Worm (Caenorhabditis elegans) whole organism, mixed stage, embryonic: ENCODE measurements around the gene srz-15.

Experiments
- M03D4.4 ChIP-seq: sonication (generic microtip); optimal IDR thresholded peaks from 2 replicates; lab custom pipeline; 2017; ENCODE audit warnings: mild to moderate bottlenecking, missing genetic modification characterization, missing compliant biosample characterization
- bed-3 ChIP-seq: fragments of 200-800 bp; sonication (Bioruptor generic); optimal IDR thresholded peaks from 3 replicates; lab custom pipeline; 2018; ENCODE audit warnings: mild to moderate bottlenecking, missing genetic modification characterization, moderate library complexity, missing compliant biosample characterization
- blmp-1 ChIP-seq: fragments of 150-350 bp; optimal IDR thresholded peaks from 2 replicates; lab custom pipeline; 2014; ENCODE audit warnings: missing biosample characterization, missing genetic modification characterization
- ceh-39 ChIP-seq: fragments of 150-350 bp; optimal IDR thresholded peaks from 2 replicates; lab custom pipeline; 2014; ENCODE audit warnings: missing biosample characterization, missing genetic modification characterization
- ceh-43 ChIP-seq: fragments of 200-800 bp; sonication (Bioruptor generic); optimal IDR thresholded peaks from 2 replicates; lab custom pipeline; 2018; ENCODE audit warnings: mild to moderate bottlenecking, missing genetic modification characterization, moderate library complexity, missing compliant biosample characterization
- ceh-83 ChIP-seq: fragments of 200-800 bp; sonication (Bioruptor generic); optimal IDR thresholded peaks from 2 replicates; lab custom pipeline; 2018; ENCODE audit warnings: mild to moderate bottlenecking, missing genetic modification characterization, missing compliant biosample characterization
- cnd-1 ChIP-seq: fragments of 200-800 bp; sonication (Bioruptor generic); optimal IDR thresholded peaks from 2 replicates; lab custom pipeline; 2018; ENCODE audit warnings: mild to moderate bottlenecking, missing genetic modification characterization, missing compliant biosample characterization
- elt-1 ChIP-seq: sonication (generic microtip); optimal IDR thresholded peaks from 2 replicates; lab custom pipeline; 2017; ENCODE audit warnings: missing genetic modification characterization, mild to moderate bottlenecking, missing compliant biosample characterization, antibody characterized with exemption, moderate library complexity, borderline replicate concordance; ENCODE audit not compliant: insufficient read depth
- flh-1 ChIP-seq: fragments of 200-800 bp; sonication (Bioruptor generic); optimal IDR thresholded peaks from 2 replicates; lab custom pipeline; 2018; ENCODE audit warnings: mild to moderate bottlenecking, missing genetic modification characterization, moderate library complexity, missing compliant biosample characterization
- ham-2 ChIP-seq: fragments of 200-800 bp; sonication (Bioruptor generic); optimal IDR thresholded peaks from 2 replicates; lab custom pipeline; 2018; ENCODE audit warnings: mild to moderate bottlenecking, missing genetic modification characterization, missing compliant biosample characterization
- hlh-1 ChIP-seq: fragments of 150-350 bp; optimal IDR thresholded peaks from 2 replicates; lab custom pipeline; 2014; ENCODE audit warnings: missing biosample characterization, missing genetic modification reagents, missing genetic modification characterization
- lin-13 ChIP-seq: fragments of 150-350 bp; optimal IDR thresholded peaks from 2 replicates; lab custom pipeline; 2014; ENCODE audit warnings: missing biosample characterization, missing genetic modification characterization
- lin-32 ChIP-seq: fragments of 200-800 bp; sonication (Bioruptor generic); optimal IDR thresholded peaks from 2 replicates; lab custom pipeline; 2018; ENCODE audit warnings: mild to moderate bottlenecking, missing genetic modification characterization, missing compliant biosample characterization
- lsy-2 ChIP-seq: fragments of 150-350 bp; optimal IDR thresholded peaks from 2 replicates; lab custom pipeline; 2014; ENCODE audit warnings: missing biosample characterization, missing genetic modification characterization
- mab-5 ChIP-seq: fragments of 150-350 bp; optimal IDR thresholded peaks from 2 replicates; lab custom pipeline; 2014; ENCODE audit warnings: missing biosample characterization, missing genetic modification characterization
- mep-1 ChIP-seq: fragments of 150-350 bp; optimal IDR thresholded peaks from 2 replicates; lab custom pipeline; 2017; ENCODE audit warnings: missing biosample characterization, missing genetic modification reagents, missing genetic modification characterization, inconsistent platforms
- mls-2 ChIP-seq: sonication (generic microtip); optimal IDR thresholded peaks from 2 replicates; lab custom pipeline; 2016; ENCODE audit warnings: mild to moderate bottlenecking, missing genetic modification characterization, moderate library complexity, missing compliant biosample characterization
- nhr-12 ChIP-seq: fragments of 150-350 bp; optimal IDR thresholded peaks from 2 replicates; lab custom pipeline; 2014; ENCODE audit warnings: missing biosample characterization, missing genetic modification characterization
- nhr-2 ChIP-seq: fragments of 150-350 bp; optimal IDR thresholded peaks from 2 replicates; lab custom pipeline; 2014; ENCODE audit warnings: missing biosample characterization, missing genetic modification characterization
- nhr-237 ChIP-seq: fragments of 150-350 bp; optimal IDR thresholded peaks from 2 replicates; lab custom pipeline; 2014; ENCODE audit warnings: missing biosample characterization, missing genetic modification characterization
- nhr-28 ChIP-seq: fragments of 150-350 bp; optimal IDR thresholded peaks from 2 replicates; lab custom pipeline; 2014; ENCODE audit warnings: missing biosample characterization, missing genetic modification characterization
- nhr-76 ChIP-seq: sonication (generic microtip); optimal IDR thresholded peaks from 2 replicates; lab custom pipeline; 2017; ENCODE audit warnings: missing biosample characterization, missing genetic modification characterization
- pha-4 ChIP-seq: fragments of 150-350 bp; optimal IDR thresholded peaks from 2 replicates; lab custom pipeline; 2018; ENCODE audit warnings: missing biosample characterization, missing genetic modification reagents, missing genetic modification characterization
- sem-2 ChIP-seq: fragments of 200-800 bp; sonication (Bioruptor generic); optimal IDR thresholded peaks from 2 replicates; lab custom pipeline; 2018; ENCODE audit warnings: mild to moderate bottlenecking, missing genetic modification characterization, missing compliant biosample characterization
- snpc-4 ChIP-seq: fragments of 150-350 bp; optimal IDR thresholded peaks from 2 replicates; lab custom pipeline; 2014; ENCODE audit warnings: missing biosample characterization, missing genetic modification characterization
- sptf-1 ChIP-seq: sonication (generic microtip); optimal IDR thresholded peaks from 2 replicates; lab custom pipeline; 2017; ENCODE audit warnings: mild to moderate bottlenecking, missing genetic modification characterization, moderate library complexity, missing compliant biosample characterization
- unc-120 ChIP-seq: sonication (generic microtip); optimal IDR thresholded peaks from 2 replicates; lab custom pipeline; 2017; ENCODE audit warnings: missing genetic modification characterization, missing compliant biosample characterization; ENCODE audit not compliant: poor library complexity, severe bottlenecking
- unc-39 ChIP-seq: fragments of 150-350 bp; optimal IDR thresholded peaks from 2 replicates; lab custom pipeline; 2014; ENCODE audit warnings: missing biosample characterization, missing genetic modification characterization
- unc-62 ChIP-seq: fragments of 150-350 bp; optimal IDR thresholded peaks from 2 replicates; lab custom pipeline; 2014; ENCODE audit warnings: missing biosample characterization, missing genetic modification reagents, missing genetic modification characterization
- zip-8 ChIP-seq: fragments of 150-350 bp; optimal IDR thresholded peaks from 2 replicates; lab custom pipeline; 2014; ENCODE audit warnings: missing biosample characterization, missing genetic modification characterization
- ztf-11 ChIP-seq: fragments of 150-350 bp; optimal IDR thresholded peaks from 2 replicates; lab custom pipeline; 2014; ENCODE audit warnings: missing biosample characterization, missing genetic modification characterization

The srz-15 gene

ce11 chrIV:12899392-12899791 lies 16.2 kb upstream of the srz-15 start, which contains the start of gene K08D8.9:
Gene K08D8.9 (plus strand): TSS chrIV:12899692.
- TF ChIP-seq unc-120 (tag; lab: Kevin White, UChicago) (no peak), unc-62 (no peak), ham-2 (GFP tag; lab: Kevin White, UChicago) (no peak), nhr-76 (no peak), nhr-237 (tag; lab: Kevin White, UChicago) (no peak), mab-5 (tag; lab: Kevin White, UChicago) (no peak), unc-39 (tag; lab: Kevin White, UChicago) (no peak), ceh-43 (no peak), nhr-28 (tag; lab: Kevin White, UChicago) (no peak), sem-2 (GFP tag; lab: Kevin White, UChicago) (no peak), lin-32 (no peak), sptf-1 (no peak)

- TF ChIP-seq nhr-237 (tag; lab: Kevin White, UChicago) (no peak), cnd-1 (tag; lab: Kevin White, UChicago) (no peak), hlh-1 (tag; lab: Kevin White, UChicago) (no peak), mab-5 (tag; lab: Kevin White, UChicago) (no peak), ham-2 (GFP tag; lab: Kevin White, UChicago) (no peak), unc-120 (tag; lab: Kevin White, UChicago) (no peak), sem-2 (GFP tag; lab: Kevin White, UChicago) (no peak), zip-8 (tag; lab: Kevin White, UChicago) (no peak), nhr-12 (tag; lab: Kevin White, UChicago) (no peak), ceh-83 (GFP tag; lab: Kevin White, UChicago) (no peak), M03D4.4 (tag; lab: Kevin White, UChicago) (no peak), mep-1 (tag; lab: Kevin White, UChicago) (no peak), snpc-4 (no peak), mls-2 (tag; lab: Kevin White, UChicago) (no peak)
Observed at ce11 chrIV:12900267-12900666, 15.3 kb upstream of the srz-15 start, which contains the start of gene K08D8.10. Gene K08D8.10 (plus strand): TSS chrIV:12900567.

ce11 chrIV:12901602-12902001 lies 14.0 kb upstream of the srz-15 start:
- TF ChIP-seq unc-39 (tag; lab: Kevin White, UChicago), result no peak
- no peak for TF ChIP-seq mep-1 (tag; lab: Kevin White, UChicago)

ce11 chrIV:12902430-12903110 lies 13.0 kb upstream of the srz-15 start, which contains the start of gene K08D8.2:
Gene K08D8.2 (plus strand): TSS chrIV:12903060.
- TF ChIP-seq elt-1 (no peak), lin-13 (tag; lab: Kevin White, UChicago) (no peak), pha-4 (no peak), sem-2 (GFP tag; lab: Kevin White, UChicago) (no peak), cnd-1 (tag; lab: Kevin White, UChicago) (no peak), nhr-2 (tag; lab: Kevin White, UChicago) (no peak), ceh-43 (no peak), unc-62 (no peak), ceh-39 (tag; lab: Kevin White, UChicago) (no peak), bed-3 (GFP tag; lab: Kevin White, UChicago) (no peak), nhr-12 (tag; lab: Kevin White, UChicago) (no peak), lin-32 (no peak)

ce11 chrIV:12903687-12904086 lies 11.9 kb upstream of the srz-15 start:
- TF ChIP-seq nhr-2 (tag; lab: Kevin White, UChicago) (no peak), blmp-1 (tag; lab: Kevin White, UChicago) (no peak), mep-1 (tag; lab: Kevin White, UChicago) (no peak), snpc-4 (no peak), ztf-11 (no peak), flh-1 (GFP tag; lab: Kevin White, UChicago) (no peak), nhr-28 (tag; lab: Kevin White, UChicago) (no peak), nhr-76 (no peak), unc-39 (tag; lab: Kevin White, UChicago) (no peak), mls-2 (tag; lab: Kevin White, UChicago) (no peak), ceh-43 (no peak), sptf-1 (no peak), lsy-2 (tag; lab: Kevin White, UChicago) (no peak), pha-4 (no peak), bed-3 (GFP tag; lab: Kevin White, UChicago) (no peak), zip-8 (tag; lab: Kevin White, UChicago) (no peak)
